Fruit fly (Drosophila melanogaster) whole organism, embryonic: ENCODE data around the gene CG15543.

Experiments
- CG8765 ChIP-seq: fragments of 200-800 bp; sonication (Bioruptor generic); IDR thresholded peaks from 2 replicates; pipeline ENCODE4 v1.3.6; 2022; ENCODE audit warnings: missing biosample characterization, missing genetic modification characterization
- Vsx1 ChIP-seq: fragments of 200-800 bp; sonication (Bioruptor generic); optimal IDR thresholded peaks from 2 replicates; lab custom pipeline; 2017; ENCODE audit warnings: missing biosample characterization, mild to moderate bottlenecking, missing genetic modification characterization, missing genetic modification reagents

DNA sequence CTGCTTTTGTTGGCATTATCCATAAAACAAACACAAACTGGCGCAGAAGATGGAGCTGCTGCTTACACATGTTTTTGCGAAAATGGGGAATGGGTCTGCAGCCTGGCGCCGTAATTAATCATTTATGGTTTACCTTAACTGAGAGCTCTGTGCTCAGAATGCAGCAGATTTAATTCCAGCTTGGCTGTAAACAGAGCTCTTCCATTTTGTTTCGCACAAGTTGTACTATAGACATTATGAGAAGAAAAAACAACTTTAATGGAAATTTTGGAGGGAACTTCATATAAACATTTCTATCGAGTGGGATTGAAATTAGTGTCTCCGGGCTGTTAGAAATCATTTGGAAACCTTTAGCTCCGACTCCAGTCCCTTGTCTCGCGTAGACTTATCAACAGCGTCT, 16.9 kb upstream of the CG15543 start, which contains the start of gene eIF4H2:
- TF ChIP-seq Vsx1 (GFP tag; lab: Kevin White, UChicago) (no peak), CG8765 (no peak)
